ENCODE assay signal across 3 fruit fly cellular contexts in the genomic region with DNA sequence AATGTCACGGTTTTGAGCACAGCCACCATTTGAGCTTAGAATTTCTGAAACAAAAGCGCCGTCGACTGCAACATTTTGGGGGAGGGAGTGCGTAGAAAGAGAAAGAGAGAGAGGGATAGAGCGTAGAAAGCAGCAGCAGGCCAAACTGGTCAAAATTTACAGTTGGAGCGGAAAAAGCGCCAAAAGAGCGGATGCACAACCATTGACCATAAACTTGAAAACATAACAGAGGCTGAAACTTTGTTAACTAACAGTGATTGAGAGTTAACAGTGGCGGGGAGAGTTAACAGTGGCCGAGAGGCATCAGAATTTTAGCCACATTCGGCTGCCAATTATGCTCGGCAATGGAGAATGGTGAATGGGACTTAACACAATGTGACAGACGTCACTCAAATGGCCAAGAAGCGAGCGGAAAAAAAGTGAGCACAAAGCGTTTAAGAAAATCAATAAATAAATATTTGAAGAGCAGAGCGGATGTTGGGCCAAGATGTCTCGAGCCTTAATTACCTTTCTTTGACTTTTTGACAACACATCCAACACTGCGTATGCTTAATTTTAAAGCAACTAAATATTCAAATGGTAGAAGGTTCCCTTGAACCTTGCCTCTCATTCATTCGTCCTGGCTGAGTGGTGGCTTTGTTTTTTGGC.
TF ChIP-seq lines count a peak whose summit lies in the region.

No protein-coding gene starts in this region.

- TF ChIP-seq CTCF in whole organism, embryonic (GFP tag; optimal IDR thresholded peaks at IDR 0.05; lab: Kevin White, UChicago): no peak

TF ChIP-seq in whole organism, embryonic, 481 proteins besides CTCF, POLR2A, EP300 and RAD21:
- TF ChIP-seq chinmo (GFP tag; IDR thresholded peaks at IDR 0.05; lab: Robert Waterston, UW; ENCODE audit: partially characterized antibody) (peak; percentile 24; the same call in 1 of the 4 replicates), Deaf1 (tag; optimal IDR thresholded peaks at IDR 0.05; lab: Kevin White, UChicago) (peak; percentile 52), onecut (GFP tag; IDR thresholded peaks at IDR 0.05; lab: Robert Waterston, UW) (peak; percentile 71; the same call in 1 of the 2 replicates), Trl (optimal IDR thresholded peaks at IDR 0.05; lab: Kevin White, UChicago) (peak; percentile 69 to 88), Trl (GFP tag; optimal IDR thresholded peaks at IDR 0.05; lab: Kevin White, UChicago) (no peak), sim (GFP tag; IDR thresholded peaks at IDR 0.05; lab: Robert Waterston, UW) (no peak)

TF ChIP-seq in whole organism, prepupa, 60 proteins besides CTCF, POLR2A, EP300 and RAD21:
- TF ChIP-seq CG9139 (GFP tag; optimal IDR thresholded peaks at IDR 0.05; lab: Kevin White, UChicago) (no peak), Eip78C (GFP tag; lab: Kevin White, UChicago) (peak; percentile 29), CG4318 (GFP tag; optimal IDR thresholded peaks at IDR 0.05; lab: Kevin White, UChicago) (no peak), Sox15 (GFP tag; optimal IDR thresholded peaks at IDR 0.05; lab: Kevin White, UChicago) (no peak), CG10631 (GFP tag; optimal IDR thresholded peaks at IDR 0.05; lab: Kevin White, UChicago) (no peak), CG8119 (GFP tag; IDR thresholded peaks at IDR 0.05; lab: Robert Waterston, UW) (no peak), Eip93F (GFP tag; optimal IDR thresholded peaks at IDR 0.05; lab: Kevin White, UChicago) (no peak), Hr38 (GFP tag; optimal IDR thresholded peaks at IDR 0.05; lab: Kevin White, UChicago) (no peak), vri (GFP tag; optimal IDR thresholded peaks at IDR 0.05; lab: Kevin White, UChicago) (no peak), Eip75B (GFP tag; optimal IDR thresholded peaks at IDR 0.05; lab: Kevin White, UChicago) (no peak), svp (GFP tag; lab: Kevin White, UChicago) (no peak), lz (GFP tag; optimal IDR thresholded peaks at IDR 0.05; lab: Kevin White, UChicago) (no peak), dsx (GFP tag; optimal IDR thresholded peaks at IDR 0.05; lab: Kevin White, UChicago; ENCODE audit: poor library complexity, severe bottlenecking) (peak; percentile 33), CG10669 (GFP tag; optimal IDR thresholded peaks at IDR 0.05; lab: Kevin White, UChicago) (no peak)

TF ChIP-seq in whole organism, pupa, 21 proteins besides CTCF, POLR2A, EP300 and RAD21:
- no peak for TF ChIP-seq CG12605 (GFP tag; IDR thresholded peaks at IDR 0.05; lab: Robert Waterston, UW)
- TF ChIP-seq CG8159 (tag; optimal IDR thresholded peaks at IDR 0.05; lab: Kevin White, UChicago): no peak
- no peak for TF ChIP-seq EcR (GFP tag; optimal IDR thresholded peaks at IDR 0.05; lab: Kevin White, UChicago)
- TF ChIP-seq CG4496 (GFP tag; IDR thresholded peaks at IDR 0.05; lab: Robert Waterston, UW): 0 out of 3 replicates have a peak, but pooled peaks have one; percentile 31
- TF ChIP-seq Pif1B (GFP tag; optimal IDR thresholded peaks at IDR 0.05; lab: Kevin White, UChicago): no peak
TF ChIP-seq in whole organism, pupa: peak in this region for 1.
